Worm (Caenorhabditis elegans) whole organism, L3 larva: ENCODE results near the gene C29E4.13.

Source experiments
- ZK546.5 ChIP-seq: sonication (generic microtip); optimal IDR thresholded peaks from 2 replicates; lab custom pipeline; 2017; ENCODE audit warnings: missing biosample characterization, missing genetic modification characterization
- elt-3 ChIP-seq, 3 experiments: fragments of 150-350 bp in 1 of 3; sonication (generic microtip) in 2 of 3; optimal IDR thresholded peaks; 2 replicates in 2 of 3; 4 replicates in 1 of 3; lab custom pipeline; 2014 to 2017; ENCODE audit warnings: missing biosample characterization in 3 of 3, missing genetic modification characterization in 3 of 3
- nhr-12 ChIP-seq: fragments of 150-350 bp; optimal IDR thresholded peaks from 2 replicates; lab custom pipeline; 2014; ENCODE audit warnings: missing biosample characterization, missing genetic modification characterization
- tbx-2 ChIP-seq: sonication (generic microtip); optimal IDR thresholded peaks from 2 replicates; lab custom pipeline; 2016; ENCODE audit warnings: mild to moderate bottlenecking, missing genetic modification characterization, missing compliant biosample characterization
- unc-39 ChIP-seq: sonication (generic microtip); optimal IDR thresholded peaks from 4 replicates; lab custom pipeline; 2017; ENCODE audit warnings: missing biosample characterization, missing genetic modification characterization
- unc-62 ChIP-seq: fragments of 150-350 bp; sonication (generic microtip); optimal IDR thresholded peaks from 4 replicates; lab custom pipeline; 2014; ENCODE audit warnings: missing biosample characterization, missing genetic modification reagents, missing genetic modification characterization
- ztf-11 ChIP-seq: fragments of 150-350 bp; optimal IDR thresholded peaks from 2 replicates; lab custom pipeline; 2014; ENCODE audit warnings: missing biosample characterization, missing genetic modification characterization

DNA sequence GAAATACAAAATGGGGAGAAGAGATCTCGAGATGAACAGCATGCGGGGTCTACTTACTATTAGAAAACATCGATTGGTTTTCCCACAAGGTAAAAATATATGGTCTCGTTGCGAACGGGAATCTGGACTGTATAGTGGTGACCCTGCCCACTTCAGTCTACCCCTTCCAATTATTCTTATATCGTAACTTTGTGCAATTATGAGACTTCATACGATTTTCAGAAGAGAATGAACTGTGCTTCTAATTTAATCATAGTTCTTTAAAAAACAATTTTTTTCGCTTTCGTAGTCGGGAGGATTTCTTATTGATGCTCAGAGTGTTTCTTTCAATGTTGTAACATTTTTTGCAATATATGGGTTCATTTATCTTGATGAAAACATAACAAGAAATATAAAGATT lies 43.5 kb upstream of the C29E4.13 start, which contains the start of gene F54H12.5:
- TF ChIP-seq ztf-11 (tag; lab: Kevin White, UChicago) (no peak), unc-62 (GFP tag; lab: Kevin White, UChicago) (no peak), unc-39 (tag; lab: Kevin White, UChicago) (no peak), ZK546.5 (tag; lab: Kevin White, UChicago) (no peak), nhr-12 (tag; lab: Kevin White, UChicago) (no peak), elt-3 (tag; optimal IDR thresholded peaks at IDR 0.05; lab: Kevin White, UChicago) (no peak), tbx-2 (tag; lab: Kevin White, UChicago) (no peak)
